Worm (Caenorhabditis elegans): Measurements from ENCODE around the gene isy-1.

isy-1 gene

ce11 chrV:10967594-10968273 lies 32.8 kb downstream of the isy-1 start (continued):
- TF ChIP-seq madf-3 (GFP tag; IDR thresholded peaks at IDR 0.05) (0 out of 2 replicates have a peak, but pooled peaks have one; percentile 15), die-1 (tag; optimal IDR thresholded peaks at IDR 0.05) (no peak), snpc-4 (GFP tag; optimal IDR thresholded peaks at IDR 0.05) (no peak), snpc-4 (tag; optimal IDR thresholded peaks at IDR 0.05) (peak in 1 of 4 experiments; percentile 51), attf-5 (GFP tag; optimal IDR thresholded peaks at IDR 0.05) (peak; percentile 24), nfya-1 (tag; optimal IDR thresholded peaks at IDR 0.05; ENCODE audit: borderline replicate concordance, insufficient read depth) (no peak), akir-1 (GFP tag; optimal IDR thresholded peaks at IDR 0.05) (no peak), pha-4 (tag; optimal IDR thresholded peaks at IDR 0.05) (peak; percentile 89)

- no peak for TF ChIP-seq ceh-40 (GFP tag; IDR thresholded peaks at IDR 0.05)
- TF ChIP-seq mcd-1 (GFP tag; IDR thresholded peaks at IDR 0.05) = peak; percentile 56
- TF ChIP-seq snpc-4 (GFP tag; optimal IDR thresholded peaks at IDR 0.05) = no peak
- peak in 1 of 4 experiments; percentile 54 for TF ChIP-seq snpc-4 (tag; optimal IDR thresholded peaks at IDR 0.05)
- peak; percentile 61 for TF ChIP-seq zfh-2 (GFP tag; conservative IDR thresholded peaks at IDR 0.05)
- TF ChIP-seq Y67H2A.10 (GFP tag; conservative IDR thresholded peaks at IDR 0.05) = no peak
- TF ChIP-seq B0336.3 (GFP tag; IDR thresholded peaks at IDR 0.05) = 0 out of 2 replicates have a peak, but pooled peaks have one; percentile 53
- TF ChIP-seq madf-6 (GFP tag; IDR thresholded peaks at IDR 0.05) = peak; percentile 45; the same call in 1 of the 2 replicates
- no peak for TF ChIP-seq dpl-1 (GFP tag; optimal IDR thresholded peaks at IDR 0.05)
- TF ChIP-seq madf-3 (GFP tag; IDR thresholded peaks at IDR 0.05) = peak; percentile 14; the same call in 1 of the 2 replicates
- TF ChIP-seq F57C9.4 (tag; optimal IDR thresholded peaks at IDR 0.05) = no peak
- TF ChIP-seq let-526 (GFP tag; IDR thresholded peaks at IDR 0.05) = no peak
- peak; percentile 8 for TF ChIP-seq repo-1 (tag; optimal IDR thresholded peaks at IDR 0.05)
- TF ChIP-seq hsf-1 (GFP tag; IDR thresholded peaks at IDR 0.05) = peak; percentile 46; the same call in 1 of the 2 replicates
- TF ChIP-seq lag-1 (GFP tag; IDR thresholded peaks at IDR 0.05) = 0 out of 2 replicates have a peak, but pooled peaks have one; percentile 21
- peak; percentile 37 for TF ChIP-seq chd-7 (tag; optimal IDR thresholded peaks at IDR 0.05)
- TF ChIP-seq nfyb-1 (GFP tag; IDR thresholded peaks at IDR 0.05) = 0 out of 2 replicates have a peak, but pooled peaks have one; percentile 23
- TF ChIP-seq hmg-20 (GFP tag; IDR thresholded peaks at IDR 0.05) = 0 out of 2 replicates have a peak, but pooled peaks have one; percentile 27
- TF ChIP-seq sdz-38 (tag; optimal IDR thresholded peaks at IDR 0.05) = no peak
- no peak for TF ChIP-seq ceh-79 (tag; optimal IDR thresholded peaks at IDR 0.05)
- no peak for TF ChIP-seq attf-3 (GFP tag; conservative IDR thresholded peaks at IDR 0.05)
These were observed 33.6 kb downstream of the isy-1 start for ce11 chrV:10966874-10967273.

- peak; percentile 91 for TF ChIP-seq madf-6 (GFP tag; IDR thresholded peaks at IDR 0.05)
- TF ChIP-seq egl-18 (GFP tag; IDR thresholded peaks at IDR 0.05) = 0 out of 2 replicates have a peak, but pooled peaks have one; percentile 52
- TF ChIP-seq Y53F4B.3 (GFP tag; IDR thresholded peaks at IDR 0.05) = no peak
- peak; percentile 94 for TF ChIP-seq lin-40 (tag; optimal IDR thresholded peaks at IDR 0.05)
- peak; percentile 90 for TF ChIP-seq K11D2.4 (GFP tag; IDR thresholded peaks at IDR 0.05)
- TF ChIP-seq ztf-26 (tag; optimal IDR thresholded peaks at IDR 0.05) = peak; percentile 77
- peak; percentile 94 for TF ChIP-seq rcor-1 (GFP tag; IDR thresholded peaks at IDR 0.05)
- peak; percentile 91 to 94 for TF ChIP-seq let-607 (tag; optimal IDR thresholded peaks at IDR 0.05)
- no peak for TF ChIP-seq ztf-25 (GFP tag; IDR thresholded peaks at IDR 0.05)
- TF ChIP-seq B0019.2 (GFP tag; conservative IDR thresholded peaks at IDR 0.05) = peak; percentile 57
- peak; percentile 97 for TF ChIP-seq attf-5 (GFP tag; optimal IDR thresholded peaks at IDR 0.05)
- TF ChIP-seq fkh-3 (tag; optimal IDR thresholded peaks at IDR 0.05) = no peak
- TF ChIP-seq F22D6.2 (tag; optimal IDR thresholded peaks at IDR 0.05) = peak; percentile 70
- TF ChIP-seq sea-2 (GFP tag; IDR thresholded peaks at IDR 0.05) = no peak
- TF ChIP-seq tbp1 (GFP tag; optimal IDR thresholded peaks at IDR 0.05) = peak; percentile 74
- peak; percentile 89 for TF ChIP-seq dpl-1 (GFP tag; optimal IDR thresholded peaks at IDR 0.05)
- peak; percentile 40 for TF ChIP-seq unc-62 (GFP tag; optimal IDR thresholded peaks at IDR 0.05)
- peak; percentile 8 for TF ChIP-seq him-1 (tag; optimal IDR thresholded peaks at IDR 0.05)
- peak; percentile 93 for TF ChIP-seq ekl-4 (GFP tag; IDR thresholded peaks at IDR 0.05)
- peak; percentile 75 for TF ChIP-seq lsl-1 (GFP tag; optimal IDR thresholded peaks at IDR 0.05)
- TF ChIP-seq dox-1 (GFP tag; IDR thresholded peaks at IDR 0.05) = peak; percentile 97
- TF ChIP-seq hmg-1.2 (GFP tag; IDR thresholded peaks at IDR 0.05) = peak; percentile 99
These were observed 35.0 kb downstream of the isy-1 start, which contains the start of the genes ctf-4 and eef-1G for ce11 chrV:10965501-10965900. Gene ctf-4, minus strand, starts transcription at chrV:10965539. Gene eef-1G, plus strand, starts transcription at chrV:10965719.

All from whole organism, young adult.